Fruit fly (Drosophila melanogaster) whole organism, embryonic: ENCODE measurements around the gene CG6497.
A peak's percentile ranks its signal among the peaks of the same experiment; 100 is the strongest.

Source experiments
- Aef1 ChIP-seq: fragments of 200-800 bp; sonication (Bioruptor generic); IDR thresholded peaks from 3 replicates; pipeline ENCODE4 v1.3.6; 2022; ENCODE audit warnings: missing biosample characterization, missing genetic modification characterization
- BEAF-32 ChIP-seq: fragments of 200-800 bp; sonication (Bioruptor generic); optimal IDR thresholded peaks from 3 replicates; lab custom pipeline; 2017; ENCODE audit warnings: missing biosample characterization, missing genetic modification characterization, mild to moderate bottlenecking, moderate library complexity, missing genetic modification reagents
- CG12659 ChIP-seq: fragments of 200-800 bp; sonication (Bioruptor generic); optimal IDR thresholded peaks from 3 replicates; lab custom pipeline; 2017; ENCODE audit warnings: mild to moderate bottlenecking, missing biosample characterization, missing genetic modification reagents, missing genetic modification characterization
- CG14050 ChIP-seq: fragments of 200-800 bp; sonication (Bioruptor generic); IDR thresholded peaks from 3 replicates; pipeline ENCODE4 v1.3.6; 2022; ENCODE audit warnings: missing biosample characterization, missing genetic modification characterization
- CG17802 ChIP-seq: fragments of 200-800 bp; sonication (Bioruptor generic); optimal IDR thresholded peaks from 2 replicates; lab custom pipeline; 2018; ENCODE audit warnings: missing biosample characterization, mild to moderate bottlenecking, missing genetic modification characterization, moderate library complexity
- CG18619 ChIP-seq: fragments of 200-800 bp; sonication (Bioruptor generic); optimal IDR thresholded peaks from 3 replicates; lab custom pipeline; 2017; ENCODE audit warnings: missing biosample characterization, mild to moderate bottlenecking, missing genetic modification characterization
- CG2712 ChIP-seq: fragments of 200-800 bp; optimal IDR thresholded peaks from 3 replicates; lab custom pipeline; 2019; ENCODE audit warnings: missing biosample characterization, mild to moderate bottlenecking, missing genetic modification characterization, moderate library complexity
- CG32532 ChIP-seq: fragments of 200-800 bp; sonication (Bioruptor generic); IDR thresholded peaks from 2 replicates; pipeline ENCODE4 v1.3.6; 2022; ENCODE audit warnings: missing biosample characterization, missing genetic modification characterization
- CG5180 ChIP-seq: fragments of 200-800 bp; sonication (Bioruptor generic); optimal IDR thresholded peaks from 3 replicates; lab custom pipeline; 2017; ENCODE audit warnings: missing biosample characterization, missing genetic modification characterization, mild to moderate bottlenecking, moderate library complexity, missing genetic modification reagents
- CG7745 ChIP-seq: fragments of 200-800 bp; sonication (Bioruptor generic); optimal IDR thresholded peaks from 2 replicates; lab custom pipeline; 2018; ENCODE audit warnings: missing biosample characterization, mild to moderate bottlenecking, missing genetic modification characterization, moderate library complexity
- CG7786 ChIP-seq: fragments of 200-800 bp; sonication (Bioruptor generic); optimal IDR thresholded peaks from 2 replicates; lab custom pipeline; 2016; ENCODE audit warnings: missing biosample characterization, missing genetic modification characterization
- CG7928 ChIP-seq: fragments of 200-800 bp; sonication (Bioruptor generic); optimal IDR thresholded peaks from 2 replicates; lab custom pipeline; 2017; ENCODE audit warnings: missing biosample characterization, mild to moderate bottlenecking, missing genetic modification characterization
- D ChIP-seq, 2 experiments: fragments of 200-800 bp in 1 of 2; fragments of >200 bp in 1 of 2; sonication (Bioruptor generic) in 1 of 2; optimal IDR thresholded peaks; 2 replicates in 1 of 2; 3 replicates in 1 of 2; lab custom pipeline; 2017; ENCODE audit warnings: mild to moderate bottlenecking in 1 of 2, missing biosample characterization in 1 of 2, missing genetic modification characterization in 1 of 2, missing genetic modification reagents in 1 of 2
- Ets97D ChIP-seq: fragments of 200-800 bp; sonication (Bioruptor generic); optimal IDR thresholded peaks from 3 replicates; lab custom pipeline; 2016; ENCODE audit warnings: missing biosample characterization, missing genetic modification characterization
- Fer1 ChIP-seq: fragments of 200-800 bp; sonication (Bioruptor generic); optimal IDR thresholded peaks from 2 replicates; lab custom pipeline; 2017; ENCODE audit warnings: missing biosample characterization, mild to moderate bottlenecking, missing genetic modification characterization
- HLHmδ ChIP-seq: fragments of 200-800 bp; sonication (Bioruptor generic); optimal IDR thresholded peaks from 2 replicates; lab custom pipeline; 2018; ENCODE audit warnings: missing biosample characterization, mild to moderate bottlenecking, missing genetic modification characterization, moderate library complexity
- HmgD ChIP-seq: fragments of 200-800 bp; sonication (Bioruptor generic); optimal IDR thresholded peaks from 3 replicates; lab custom pipeline; 2016; ENCODE audit warnings: missing biosample characterization, missing genetic modification characterization
- Hmr ChIP-seq: fragments of 200-800 bp; sonication (Bioruptor generic); optimal IDR thresholded peaks from 3 replicates; lab custom pipeline; 2017; ENCODE audit warnings: mild to moderate bottlenecking, missing biosample characterization, missing genetic modification reagents, missing genetic modification characterization
- Hmx ChIP-seq: fragments of 200-800 bp; sonication (Bioruptor generic); optimal IDR thresholded peaks from 2 replicates; lab custom pipeline; 2016; ENCODE audit warnings: missing biosample characterization, missing genetic modification characterization
- Lpt ChIP-seq: fragments of >200 bp; optimal IDR thresholded peaks from 2 replicates; lab custom pipeline; 2018; ENCODE audit warnings: missing biosample characterization, missing genetic modification characterization
- MESR4 ChIP-seq: fragments of 200-800 bp; sonication (Bioruptor generic); optimal IDR thresholded peaks from 2 replicates; lab custom pipeline; 2018; ENCODE audit warnings: missing biosample characterization, mild to moderate bottlenecking, missing genetic modification characterization, moderate library complexity
- Nf-YA ChIP-seq: fragments of 200-800 bp; sonication (Bioruptor generic); IDR thresholded peaks from 2 replicates; pipeline ENCODE4 v1.3.6; 2022; ENCODE audit warnings: missing biosample characterization, missing genetic modification characterization
- NfI ChIP-seq: fragments of 200-800 bp; sonication (Bioruptor generic); optimal IDR thresholded peaks from 3 replicates; lab custom pipeline; 2018; ENCODE audit warnings: missing biosample characterization, mild to moderate bottlenecking, missing genetic modification characterization, moderate library complexity
- Ravus ChIP-seq: fragments of 200-800 bp; sonication (Bioruptor generic); IDR thresholded peaks from 2 replicates; pipeline ENCODE4 v1.3.6; 2022; ENCODE audit warnings: missing biosample characterization, missing genetic modification characterization
- Sry-δ ChIP-seq: fragments of 200-800 bp; sonication (Bioruptor generic); optimal IDR thresholded peaks from 2 replicates; lab custom pipeline; 2016; ENCODE audit warnings: missing biosample characterization, missing genetic modification characterization
- bsh ChIP-seq, 2 experiments: fragments of 200-800 bp; sonication (Bioruptor generic); optimal IDR thresholded peaks; 2 replicates each; lab custom pipeline; 2017 to 2018; ENCODE audit warnings: mild to moderate bottlenecking in 2 of 2, missing biosample characterization in 2 of 2, missing genetic modification characterization in 2 of 2, moderate library complexity in 1 of 2
- cas ChIP-seq: fragments of 200-800 bp; sonication (Bioruptor generic); IDR thresholded peaks from 2 replicates; pipeline ENCODE4 v1.3.6; 2022; ENCODE audit warnings: missing biosample characterization, missing genetic modification characterization
- cg ChIP-seq: fragments of 200-800 bp; sonication (Bioruptor generic); optimal IDR thresholded peaks from 3 replicates; lab custom pipeline; 2019; ENCODE audit warnings: missing biosample characterization, mild to moderate bottlenecking, missing genetic modification characterization, moderate library complexity
- corto ChIP-seq: fragments of 200-800 bp; sonication (Bioruptor generic); optimal IDR thresholded peaks from 2 replicates; lab custom pipeline; 2016; ENCODE audit warnings: missing biosample characterization, mild to moderate bottlenecking, missing genetic modification characterization, moderate library complexity
- croc ChIP-seq: fragments of 200-800 bp; sonication (Bioruptor generic); conservative IDR thresholded peaks from 3 replicates; pipeline ENCODE4 v1.3.6; 2022; ENCODE audit warnings: missing biosample characterization, missing genetic modification characterization
- da ChIP-seq: fragments of 200-800 bp; sonication (Bioruptor generic); optimal IDR thresholded peaks from 2 replicates; lab custom pipeline; 2016; ENCODE audit warnings: missing biosample characterization, missing genetic modification characterization
- dati ChIP-seq: fragments of 200-800 bp; sonication (Bioruptor generic); IDR thresholded peaks from 2 replicates; pipeline ENCODE4 v1.3.6; 2022; ENCODE audit warnings: missing biosample characterization, missing genetic modification characterization
- disco-r ChIP-seq: fragments of 200-800 bp; sonication (Bioruptor generic); optimal IDR thresholded peaks from 2 replicates; lab custom pipeline; 2016; ENCODE audit warnings: missing biosample characterization, missing genetic modification characterization
- gce ChIP-seq: fragments of 200-800 bp; sonication (Bioruptor generic); IDR thresholded peaks from 3 replicates; pipeline ENCODE4 v1.3.6; 2022; ENCODE audit warnings: missing biosample characterization, missing genetic modification characterization
- gcm ChIP-seq: fragments of 200-800 bp; sonication (Bioruptor generic); optimal IDR thresholded peaks from 2 replicates; lab custom pipeline; 2019; ENCODE audit warnings: missing biosample characterization, mild to moderate bottlenecking, missing genetic modification characterization, moderate library complexity
- gem ChIP-seq: fragments of 200-800 bp; sonication (Bioruptor generic); optimal IDR thresholded peaks from 2 replicates; lab custom pipeline; 2019; ENCODE audit warnings: missing biosample characterization, mild to moderate bottlenecking, missing genetic modification characterization, moderate library complexity
- gro ChIP-seq: fragments of 200-800 bp; sonication (Bioruptor generic); optimal IDR thresholded peaks from 2 replicates; lab custom pipeline; 2016; ENCODE audit warnings: missing biosample characterization, missing genetic modification characterization
- gt ChIP-seq: fragments of 200-800 bp; sonication (Bioruptor generic); IDR thresholded peaks from 2 replicates; pipeline ENCODE4 v1.3.6; 2022; ENCODE audit warnings: missing biosample characterization, missing genetic modification characterization
- jumu ChIP-seq: fragments of 200-800 bp; sonication (Bioruptor generic); optimal IDR thresholded peaks from 3 replicates; lab custom pipeline; 2016; ENCODE audit warnings: missing biosample characterization, missing genetic modification characterization
- ken ChIP-seq: fragments of 200-800 bp; sonication (Bioruptor generic); IDR thresholded peaks from 3 replicates; pipeline ENCODE4 v1.3.6; 2022; ENCODE audit warnings: missing biosample characterization, missing genetic modification characterization
- lola ChIP-seq, 3 experiments: fragments of >200 bp in 2 of 3; fragments of 200-800 bp in 1 of 3; sonication (Bioruptor generic) in 1 of 3; optimal IDR thresholded peaks; 2 replicates each; lab custom pipeline; 2017 to 2019; ENCODE audit warnings: missing biosample characterization in 3 of 3, missing genetic modification characterization in 3 of 3, mild to moderate bottlenecking in 1 of 3, moderate library complexity in 1 of 3
- onecut ChIP-seq: fragments of 200-800 bp; sonication (Bioruptor generic); IDR thresholded peaks from 2 replicates; pipeline ENCODE4 v1.3.6; 2022; ENCODE audit warnings: missing biosample characterization, missing genetic modification characterization
- otp ChIP-seq: fragments of 200-800 bp; sonication (Bioruptor generic); IDR thresholded peaks from 3 replicates; pipeline ENCODE4, ENCODE4 v1.3.6; 2022; ENCODE audit warnings: missing biosample characterization, missing genetic modification characterization
- pfk ChIP-seq: fragments of 200-800 bp; sonication (Bioruptor generic); optimal IDR thresholded peaks from 2 replicates; lab custom pipeline; 2018; ENCODE audit warnings: missing biosample characterization, mild to moderate bottlenecking, missing genetic modification characterization, moderate library complexity
- slou ChIP-seq: fragments of 200-800 bp; sonication (Bioruptor generic); optimal IDR thresholded peaks from 3 replicates; lab custom pipeline; 2016; ENCODE audit warnings: missing biosample characterization, missing genetic modification characterization
- vnd ChIP-seq: fragments of 200-800 bp; sonication (Bioruptor generic); IDR thresholded peaks from 3 replicates; pipeline ENCODE4 v1.3.6; 2022; ENCODE audit warnings: missing biosample characterization, missing genetic modification characterization; ENCODE audit not compliant: partially characterized antibody
- z ChIP-seq: fragments of 200-800 bp; sonication (Bioruptor generic); IDR thresholded peaks from 3 replicates; pipeline ENCODE4 v1.3.6; 2022; ENCODE audit warnings: missing biosample characterization, missing genetic modification characterization
- zen ChIP-seq: fragments of 200-800 bp; sonication (Bioruptor generic); optimal IDR thresholded peaks from 3 replicates; lab custom pipeline; 2018; ENCODE audit warnings: missing biosample characterization, mild to moderate bottlenecking, missing genetic modification characterization, moderate library complexity
- zfh2 ChIP-seq: fragments of 200-800 bp; sonication (Bioruptor generic); optimal IDR thresholded peaks from 2 replicates; lab custom pipeline; 2016; ENCODE audit warnings: missing biosample characterization, missing genetic modification characterization

CG6497 gene

dm6 chr3L:17242078-17242613, 11.6 kb downstream of the CG6497 start, which contains the start of gene Afg3l2 (continued):
- TF ChIP-seq HmgD (GFP tag; lab: Kevin White, UChicago): no peak
- 0 out of 2 replicates have a peak, but pooled peaks have one; percentile 39 for TF ChIP-seq cas (GFP tag; lab: Robert Waterston, UW)
- no peak for TF ChIP-seq CG18619 (GFP tag; lab: Kevin White, UChicago)
- peak in 1 of 3 experiments; percentile 37 for TF ChIP-seq lola (GFP tag; optimal IDR thresholded peaks at IDR 0.05; lab: Kevin White, UChicago)
- peak; percentile 13 for TF ChIP-seq Ets97D (GFP tag; lab: Kevin White, UChicago)
- no peak for TF ChIP-seq vnd (GFP tag; lab: Robert Waterston, UW)
- no peak for TF ChIP-seq corto
- peak; percentile 32 for TF ChIP-seq zfh2 (GFP tag; lab: Kevin White, UChicago)
- no peak for TF ChIP-seq disco-r (GFP tag; lab: Kevin White, UChicago)
- TF ChIP-seq bsh (GFP tag; optimal IDR thresholded peaks at IDR 0.05; lab: Kevin White, UChicago): no peak
- TF ChIP-seq onecut: peak; percentile 23; the same call in 1 of the 2 replicates
- TF ChIP-seq cg (GFP tag; lab: Kevin White, UChicago): no peak
- TF ChIP-seq gem (tag; lab: Kevin White, UChicago): peak; percentile 85
- peak; percentile 84 for TF ChIP-seq slou
- TF ChIP-seq Fer1 (GFP tag; lab: Kevin White, UChicago): no peak
- TF ChIP-seq croc (GFP tag; lab: Robert Waterston, UW): peak; percentile 63
- TF ChIP-seq CG7928 (GFP tag; lab: Kevin White, UChicago): no peak
- TF ChIP-seq NfI: peak; percentile 43
- no peak for TF ChIP-seq da (GFP tag; lab: Kevin White, UChicago)
- peak; percentile 56 for TF ChIP-seq Aef1 (GFP tag; lab: Robert Waterston, UW)
- TF ChIP-seq Lpt (GFP tag; lab: Kevin White, UChicago): no peak
- TF ChIP-seq CG7745 (tag; lab: Kevin White, UChicago): no peak
- TF ChIP-seq jumu (GFP tag; lab: Kevin White, UChicago): peak; percentile 54
- no peak for TF ChIP-seq HLHmδ (GFP tag; lab: Kevin White, UChicago)
- peak; percentile 45 for TF ChIP-seq CG12659 (GFP tag; lab: Kevin White, UChicago)
- no peak for TF ChIP-seq gro
- no peak for TF ChIP-seq z (GFP tag; lab: Robert Waterston, UW)
- peak; percentile 21 for TF ChIP-seq BEAF-32 (GFP tag; lab: Kevin White, UChicago)
- TF ChIP-seq zen (tag; lab: Kevin White, UChicago): peak; percentile 92
- no peak for TF ChIP-seq Hmx (GFP tag; lab: Kevin White, UChicago)
- TF ChIP-seq Ravus (GFP tag; lab: Robert Waterston, UW): 0 out of 2 replicates have a peak, but pooled peaks have one; percentile 9
- TF ChIP-seq Hmr (GFP tag; lab: Kevin White, UChicago): peak; percentile 65
- peak; percentile 18 for TF ChIP-seq CG17802 (tag; lab: Kevin White, UChicago)
- TF ChIP-seq CG32532 (GFP tag; lab: Robert Waterston, UW): peak; percentile 89
- no peak; the same call in 1 of the 3 replicates for TF ChIP-seq ken (GFP tag; lab: Robert Waterston, UW)
- TF ChIP-seq Nf-YA (GFP tag; lab: Robert Waterston, UW): peak; percentile 59; the same call in 1 of the 2 replicates
- TF ChIP-seq Sry-δ (GFP tag; lab: Kevin White, UChicago): no peak
- peak; percentile 85 for TF ChIP-seq CG2712 (tag; lab: Kevin White, UChicago)
- TF ChIP-seq D (optimal IDR thresholded peaks at IDR 0.05; lab: Kevin White, UChicago): no peak
- peak; percentile 44 for TF ChIP-seq D (GFP tag; optimal IDR thresholded peaks at IDR 0.05; lab: Kevin White, UChicago)
- TF ChIP-seq CG7786 (GFP tag; lab: Kevin White, UChicago): no peak
- no peak for TF ChIP-seq otp (GFP tag; lab: Robert Waterston, UW)
- TF ChIP-seq gt (GFP tag; lab: Robert Waterston, UW): peak; percentile 26; the same call in 1 of the 2 replicates
- TF ChIP-seq pfk (GFP tag; lab: Kevin White, UChicago): no peak
- no peak for TF ChIP-seq gcm (GFP tag; lab: Kevin White, UChicago)
- peak; percentile 42; the same call in 1 of the 2 replicates for TF ChIP-seq dati (GFP tag; lab: Robert Waterston, UW)
- TF ChIP-seq MESR4: no peak
- TF ChIP-seq gce (GFP tag; lab: Robert Waterston, UW): 0 out of 3 replicates have a peak, but pooled peaks have one; percentile 41
- peak; percentile 19; the same call in 1 of the 3 replicates for TF ChIP-seq CG14050
- peak; percentile 3 for TF ChIP-seq CG5180
